Fruit fly (Drosophila melanogaster) whole organism, embryonic: ENCODE data around the gene Tfb4.

Experiments
- BEAF-32 ChIP-seq: fragments of 200-800 bp; sonication (Bioruptor generic); optimal IDR thresholded peaks from 3 replicates; lab custom pipeline; 2017; ENCODE audit warnings: missing biosample characterization, missing genetic modification characterization, mild to moderate bottlenecking, moderate library complexity, missing genetic modification reagents
- C15 ChIP-seq: fragments of 200-800 bp; sonication (Bioruptor generic); IDR thresholded peaks from 3 replicates; pipeline ENCODE4 v1.3.6; 2022; ENCODE audit warnings: missing biosample characterization, missing genetic modification characterization
- CG10147 ChIP-seq: fragments of 200-800 bp; sonication (Bioruptor generic); optimal IDR thresholded peaks from 2 replicates; lab custom pipeline; 2019; ENCODE audit warnings: missing biosample characterization, mild to moderate bottlenecking, missing genetic modification characterization, moderate library complexity
- CG10267 ChIP-seq: fragments of 200-800 bp; sonication (Bioruptor generic); optimal IDR thresholded peaks from 2 replicates; lab custom pipeline; 2018; ENCODE audit warnings: missing biosample characterization, mild to moderate bottlenecking, missing genetic modification characterization, moderate library complexity
- CG13287 ChIP-seq: fragments of 200-800 bp; sonication (Bioruptor generic); IDR thresholded peaks from 2 replicates; pipeline ENCODE4 v1.3.6; 2022; ENCODE audit warnings: missing biosample characterization, missing genetic modification characterization; ENCODE audit not compliant: partially characterized antibody
- CG13775 ChIP-seq: fragments of 200-800 bp; sonication (Bioruptor generic); optimal IDR thresholded peaks from 3 replicates; lab custom pipeline; 2017; ENCODE audit warnings: missing biosample characterization, mild to moderate bottlenecking, missing genetic modification characterization
- CG14667 ChIP-seq: fragments of 200-800 bp; sonication (Bioruptor generic); IDR thresholded peaks from 2 replicates; pipeline ENCODE4 v1.3.6; 2022; ENCODE audit warnings: missing biosample characterization, missing genetic modification characterization
- CG14710 ChIP-seq: fragments of 200-800 bp; sonication (Bioruptor generic); optimal IDR thresholded peaks from 3 replicates; lab custom pipeline; 2019; ENCODE audit warnings: missing biosample characterization, mild to moderate bottlenecking, missing genetic modification characterization, moderate library complexity
- CG15011 ChIP-seq: fragments of 200-800 bp; sonication (Bioruptor generic); optimal IDR thresholded peaks from 3 replicates; lab custom pipeline; 2018; ENCODE audit warnings: missing biosample characterization, mild to moderate bottlenecking, missing genetic modification characterization
- CG17186 ChIP-seq: fragments of 200-800 bp; sonication (Bioruptor generic); optimal IDR thresholded peaks from 3 replicates; lab custom pipeline; 2017; ENCODE audit warnings: missing biosample characterization, missing genetic modification reagents, missing genetic modification characterization
- CG17385 ChIP-seq: fragments of 200-800 bp; sonication (Bioruptor generic); optimal IDR thresholded peaks from 3 replicates; lab custom pipeline; 2018; ENCODE audit warnings: missing biosample characterization, mild to moderate bottlenecking, missing genetic modification characterization
- CG17568 ChIP-seq: fragments of 200-800 bp; sonication (Bioruptor generic); optimal IDR thresholded peaks from 2 replicates; lab custom pipeline; 2018; ENCODE audit warnings: missing biosample characterization, mild to moderate bottlenecking, missing genetic modification characterization, moderate library complexity
- CG1792 ChIP-seq: fragments of 200-800 bp; sonication (Bioruptor generic); optimal IDR thresholded peaks from 2 replicates; lab custom pipeline; 2016; ENCODE audit warnings: missing biosample characterization, missing genetic modification characterization
- CG1832 ChIP-seq: fragments of 200-800 bp; sonication (Bioruptor generic); optimal IDR thresholded peaks from 2 replicates; lab custom pipeline; 2017; ENCODE audit warnings: missing biosample characterization, mild to moderate bottlenecking, missing genetic modification characterization, inconsistent platforms
- CG2116 ChIP-seq: fragments of 200-800 bp; sonication (Bioruptor generic); optimal IDR thresholded peaks from 3 replicates; lab custom pipeline; 2018; ENCODE audit warnings: missing biosample characterization, mild to moderate bottlenecking, missing genetic modification characterization
- CG2875 ChIP-seq: fragments of 200-800 bp; sonication (Bioruptor generic); optimal IDR thresholded peaks from 2 replicates; lab custom pipeline; 2017; ENCODE audit warnings: missing biosample characterization, mild to moderate bottlenecking, missing genetic modification characterization, missing genetic modification reagents
- CG30020 ChIP-seq: fragments of 200-800 bp; optimal IDR thresholded peaks from 2 replicates; lab custom pipeline; 2019; ENCODE audit warnings: missing biosample characterization, mild to moderate bottlenecking, missing genetic modification characterization, moderate library complexity
- CG32772 ChIP-seq: fragments of 200-800 bp; sonication (Bioruptor generic); IDR thresholded peaks from 2 replicates; pipeline ENCODE4 v1.3.6; 2022; ENCODE audit warnings: missing biosample characterization, missing genetic modification characterization
- CG34422 ChIP-seq: fragments of 200-800 bp; sonication (Bioruptor generic); IDR thresholded peaks from 3 replicates; pipeline ENCODE4 v1.3.6; 2022; ENCODE audit warnings: missing biosample characterization, missing genetic modification characterization
- CG4707 ChIP-seq: fragments of 200-800 bp; sonication (Bioruptor generic); optimal IDR thresholded peaks from 2 replicates; lab custom pipeline; 2018; ENCODE audit warnings: missing biosample characterization, mild to moderate bottlenecking, missing genetic modification characterization, moderate library complexity
- CG6791 ChIP-seq: fragments of 200-800 bp; sonication (Bioruptor generic); IDR thresholded peaks from 3 replicates; pipeline ENCODE4 v1.3.6; 2022; ENCODE audit warnings: missing biosample characterization, missing genetic modification characterization; ENCODE audit not compliant: partially characterized antibody
- CG8089 ChIP-seq: fragments of 200-800 bp; sonication (Bioruptor generic); optimal IDR thresholded peaks from 3 replicates; lab custom pipeline; 2016; ENCODE audit warnings: missing biosample characterization, missing genetic modification characterization
- Deaf1 ChIP-seq: fragments of 200-800 bp; optimal IDR thresholded peaks from 3 replicates; lab custom pipeline; 2019; ENCODE audit warnings: missing biosample characterization, mild to moderate bottlenecking, missing genetic modification characterization, moderate library complexity
- Dip2 ChIP-seq: fragments of 200-800 bp; sonication (Bioruptor generic); IDR thresholded peaks from 2 replicates; pipeline ENCODE4 v1.3.6; 2022; ENCODE audit warnings: missing biosample characterization, missing genetic modification characterization
- Dref ChIP-seq: fragments of 200-800 bp; sonication (Bioruptor generic); IDR thresholded peaks from 2 replicates; pipeline ENCODE4 v1.3.6; 2022; ENCODE audit warnings: missing biosample characterization, missing genetic modification characterization
- Drgx ChIP-seq: fragments of 200-800 bp; sonication (Bioruptor generic); IDR thresholded peaks from 2 replicates; pipeline ENCODE4 v1.3.6; 2022; ENCODE audit warnings: missing biosample characterization, missing genetic modification characterization
- E2f1 ChIP-seq: fragments of 200-800 bp; sonication (Bioruptor generic); IDR thresholded peaks from 2 replicates; pipeline ENCODE4 v1.3.6; 2022; ENCODE audit warnings: missing biosample characterization, missing genetic modification characterization
- H2.0 ChIP-seq: fragments of 200-800 bp; sonication (Bioruptor generic); IDR thresholded peaks from 2 replicates; pipeline ENCODE4 v1.3.6; 2022; ENCODE audit warnings: missing biosample characterization, missing genetic modification characterization
- HLH3B ChIP-seq: fragments of 200-800 bp; sonication (Bioruptor generic); IDR thresholded peaks from 2 replicates; pipeline ENCODE4 v1.3.6; 2022; ENCODE audit warnings: missing biosample characterization, missing genetic modification characterization
- Hand ChIP-seq: fragments of 200-800 bp; sonication (Bioruptor generic); optimal IDR thresholded peaks from 2 replicates; lab custom pipeline; 2017; ENCODE audit warnings: mild to moderate bottlenecking, missing biosample characterization, missing genetic modification reagents, missing genetic modification characterization
- HmgZ ChIP-seq: fragments of 200-800 bp; sonication (Bioruptor generic); optimal IDR thresholded peaks from 2 replicates; lab custom pipeline; 2018; ENCODE audit warnings: missing biosample characterization, mild to moderate bottlenecking, missing genetic modification characterization
- MBD-R2 ChIP-seq: fragments of 200-800 bp; sonication (Bioruptor generic); IDR thresholded peaks from 2 replicates; pipeline ENCODE4 v1.3.6; 2022; ENCODE audit warnings: missing biosample characterization, missing genetic modification characterization
- Med ChIP-seq: fragments of 200-800 bp; sonication (Bioruptor generic); peaks from one replicate; lab custom pipeline; 2016; ENCODE audit warnings: missing biosample characterization, missing genetic modification characterization, mild to moderate bottlenecking, inconsistent platforms, moderate library complexity
- Mes4 ChIP-seq: fragments of 200-800 bp; sonication (Bioruptor generic); optimal IDR thresholded peaks from 2 replicates; lab custom pipeline; 2016; ENCODE audit warnings: missing biosample characterization, missing genetic modification characterization
- Myb ChIP-seq: fragments of 200-800 bp; sonication (Bioruptor generic); optimal IDR thresholded peaks from 2 replicates; lab custom pipeline; 2016; ENCODE audit warnings: missing biosample characterization, missing genetic modification characterization
- Sin3A ChIP-seq: fragments of >200 bp; optimal IDR thresholded peaks from 2 replicates; lab custom pipeline; 2018
- bigmax ChIP-seq: fragments of 200-800 bp; sonication (Bioruptor generic); optimal IDR thresholded peaks from 2 replicates; lab custom pipeline; 2018; ENCODE audit warnings: missing biosample characterization, mild to moderate bottlenecking, missing genetic modification characterization
- cato ChIP-seq: fragments of 200-800 bp; sonication (Bioruptor generic); optimal IDR thresholded peaks from 2 replicates; lab custom pipeline; 2016; ENCODE audit warnings: missing biosample characterization, missing genetic modification characterization, borderline replicate concordance
- cwo ChIP-seq: fragments of 200-800 bp; sonication (Bioruptor generic); optimal IDR thresholded peaks from 3 replicates; lab custom pipeline; 2017; ENCODE audit warnings: missing biosample characterization, missing genetic modification characterization, mild to moderate bottlenecking, moderate library complexity, missing genetic modification reagents
- dysf ChIP-seq: fragments of 200-800 bp; sonication (Bioruptor generic); IDR thresholded peaks from 3 replicates; pipeline ENCODE4 v1.3.6; 2022; ENCODE audit warnings: missing biosample characterization, missing genetic modification characterization
- exex ChIP-seq: fragments of 200-800 bp; sonication (Bioruptor generic); optimal IDR thresholded peaks from 4 replicates; lab custom pipeline; 2018; ENCODE audit warnings: missing biosample characterization, mild to moderate bottlenecking, missing genetic modification characterization, moderate library complexity
- gsb-n ChIP-seq: fragments of 200-800 bp; sonication (Bioruptor generic); optimal IDR thresholded peaks from 3 replicates; lab custom pipeline; 2018; ENCODE audit warnings: missing biosample characterization, mild to moderate bottlenecking, missing genetic modification characterization
- hbn ChIP-seq: fragments of 200-800 bp; sonication (Bioruptor generic); IDR thresholded peaks from 2 replicates; pipeline ENCODE4 v1.3.6; 2022; ENCODE audit warnings: missing biosample characterization, missing genetic modification characterization; ENCODE audit not compliant: partially characterized antibody
- inv ChIP-seq: fragments of 200-800 bp; sonication (Bioruptor generic); IDR thresholded peaks from 2 replicates; pipeline ENCODE4 v1.3.6; 2022; ENCODE audit warnings: missing biosample characterization, missing genetic modification characterization; ENCODE audit not compliant: partially characterized antibody
- kah ChIP-seq: fragments of 200-800 bp; sonication (Bioruptor generic); optimal IDR thresholded peaks from 2 replicates; lab custom pipeline; 2018; ENCODE audit warnings: missing biosample characterization, mild to moderate bottlenecking, missing genetic modification characterization
- knrl ChIP-seq: fragments of 200-800 bp; sonication (Bioruptor generic); IDR thresholded peaks from 3 replicates; pipeline ENCODE4 v1.3.6; 2022; ENCODE audit warnings: missing biosample characterization, missing genetic modification characterization; ENCODE audit not compliant: partially characterized antibody
- maf-S ChIP-seq: fragments of 200-800 bp; sonication (Bioruptor generic); optimal IDR thresholded peaks from 2 replicates; lab custom pipeline; 2016; ENCODE audit warnings: missing biosample characterization, missing genetic modification characterization
- psq ChIP-seq: fragments of 200-800 bp; sonication (Bioruptor generic); optimal IDR thresholded peaks from 2 replicates; lab custom pipeline; 2017; ENCODE audit warnings: missing biosample characterization, missing genetic modification characterization
- shn ChIP-seq: fragments of 200-800 bp; sonication (Bioruptor generic); optimal IDR thresholded peaks from 3 replicates; lab custom pipeline; 2016; ENCODE audit warnings: missing biosample characterization, missing genetic modification characterization
- sqz ChIP-seq: fragments of 200-800 bp; sonication (Bioruptor generic); optimal IDR thresholded peaks from 3 replicates; lab custom pipeline; 2018; ENCODE audit warnings: missing biosample characterization, mild to moderate bottlenecking, missing genetic modification characterization
- stwl ChIP-seq: fragments of 200-800 bp; sonication (Bioruptor generic); optimal IDR thresholded peaks from 3 replicates; lab custom pipeline; 2018; ENCODE audit warnings: missing biosample characterization, mild to moderate bottlenecking, missing genetic modification characterization, moderate library complexity

Gene Tfb4

dm6 chr2L:1164294-1164693 is 13.8 kb upstream of the Tfb4 start, which contains the start of gene IntS14 (continued):
- TF ChIP-seq CG17568 (no peak), CG17385 (GFP tag; lab: Kevin White, UChicago) (peak; percentile 97), CG10267 (tag; lab: Kevin White, UChicago) (peak; percentile 37), HLH3B (GFP tag; lab: Robert Waterston, UW) (no peak), bigmax (GFP tag; lab: Kevin White, UChicago) (no peak), CG4707 (GFP tag; lab: Kevin White, UChicago) (no peak), knrl (GFP tag; lab: Robert Waterston, UW) (no peak), CG14710 (tag; lab: Kevin White, UChicago) (peak; percentile 12), Drgx (GFP tag; lab: Robert Waterston, UW) (no peak), Dip2 (GFP tag; lab: Robert Waterston, UW) (no peak), BEAF-32 (GFP tag; lab: Kevin White, UChicago) (peak; percentile 35), CG1792 (GFP tag; lab: Kevin White, UChicago) (no peak), HmgZ (no peak), CG30020 (no peak), gsb-n (no peak), cato (no peak), C15 (GFP tag; lab: Robert Waterston, UW) (no peak), E2f1 (GFP tag; lab: Robert Waterston, UW) (no peak), Dref (GFP tag; lab: Robert Waterston, UW) (0 out of 2 replicates have a peak, but pooled peaks have one; percentile 30), shn (GFP tag; lab: Kevin White, UChicago) (no peak), CG13775 (GFP tag; lab: Kevin White, UChicago) (no peak), MBD-R2 (GFP tag; lab: Robert Waterston, UW) (peak; percentile 89), Mes4 (GFP tag; lab: Kevin White, UChicago) (no peak), exex (no peak), Hand (no peak), CG1832 (GFP tag; lab: Kevin White, UChicago) (no peak), Deaf1 (no peak), CG10147 (GFP tag; lab: Kevin White, UChicago) (no peak), CG15011 (GFP tag; lab: Kevin White, UChicago) (no peak), CG34422 (peak; percentile 62; the same call in 1 of the 3 replicates), CG2116 (GFP tag; lab: Kevin White, UChicago) (no peak), H2.0 (GFP tag; lab: Robert Waterston, UW) (no peak), dysf (GFP tag; lab: Robert Waterston, UW) (no peak), CG13287 (GFP tag; lab: Robert Waterston, UW) (no peak), inv (GFP tag; lab: Robert Waterston, UW) (no peak), cwo (GFP tag; lab: Kevin White, UChicago) (no peak), kah (GFP tag; lab: Kevin White, UChicago) (no peak), psq (no peak), CG8089 (GFP tag; lab: Kevin White, UChicago) (peak; percentile 68), CG2875 (GFP tag; lab: Kevin White, UChicago) (no peak), CG14667 (GFP tag; lab: Robert Waterston, UW) (no peak), Myb (GFP tag; lab: Kevin White, UChicago) (peak; percentile 73), Sin3A (lab: Kevin White, UChicago) (peak; percentile 38), CG17186 (no peak), maf-S (no peak), CG6791 (0 out of 3 replicates have a peak, but pooled peaks have one; percentile 23), CG32772 (GFP tag; lab: Robert Waterston, UW) (no peak), stwl (tag; lab: Kevin White, UChicago) (peak; percentile 17), hbn (GFP tag; lab: Robert Waterston, UW) (no peak), sqz (GFP tag; lab: Kevin White, UChicago) (no peak), Med (no peak)
